Worm (Caenorhabditis elegans): ENCODE measurements around the gene F48E3.6.

DNA sequence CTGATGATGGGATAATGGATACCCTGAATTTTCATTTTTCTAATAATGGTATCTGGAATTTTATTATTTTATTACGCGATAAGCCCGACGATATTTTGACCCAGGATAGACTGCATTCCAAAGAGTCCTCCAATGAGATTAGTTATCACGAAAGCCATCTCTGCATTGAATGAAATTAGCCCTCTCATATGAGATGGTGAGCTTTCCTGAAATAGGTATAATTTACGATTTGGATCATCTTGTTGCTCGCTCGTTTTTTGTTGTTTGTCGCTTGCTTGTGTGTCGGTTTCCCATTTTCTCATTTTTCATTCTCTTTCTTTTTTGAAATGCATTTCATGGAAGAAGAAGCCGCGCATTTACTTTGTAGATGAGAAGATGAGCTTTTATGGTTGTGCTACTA is 11.2 kb downstream of the F48E3.6 start:
- TF ChIP-seq W03F9.2 (tag; optimal IDR thresholded peaks at IDR 0.05): no peak
- TF ChIP-seq him-1 (tag; optimal IDR thresholded peaks at IDR 0.05): no peak
